Fruit fly (Drosophila melanogaster) whole organism, embryonic: ENCODE results near the gene g.

Experiments
- Aef1 ChIP-seq: fragments of 200-800 bp; sonication (Bioruptor generic); IDR thresholded peaks from 3 replicates; pipeline ENCODE4 v1.3.6; 2022; ENCODE audit warnings: missing biosample characterization, missing genetic modification characterization
- CG10366 ChIP-seq: fragments of 200-800 bp; sonication (Bioruptor generic); IDR thresholded peaks from 2 replicates; pipeline ENCODE4 v1.3.6; 2022; ENCODE audit warnings: missing biosample characterization, missing genetic modification characterization
- CG13775 ChIP-seq: fragments of 200-800 bp; sonication (Bioruptor generic); optimal IDR thresholded peaks from 3 replicates; lab custom pipeline; 2017; ENCODE audit warnings: missing biosample characterization, mild to moderate bottlenecking, missing genetic modification characterization
- CG13894 ChIP-seq: fragments of 200-800 bp; sonication (Bioruptor generic); optimal IDR thresholded peaks from 3 replicates; lab custom pipeline; 2018; ENCODE audit warnings: missing biosample characterization, mild to moderate bottlenecking, missing genetic modification characterization, moderate library complexity
- CG8290 ChIP-seq, 3 experiments: fragments of 200-800 bp; sonication (Bioruptor generic); optimal IDR thresholded peaks; 2 replicates each; lab custom pipeline; 2016 to 2019; ENCODE audit warnings: missing biosample characterization in 3 of 3, missing genetic modification characterization in 3 of 3, mild to moderate bottlenecking in 2 of 3, moderate library complexity in 1 of 3
- Doc3 ChIP-seq: fragments of 200-800 bp; sonication (Bioruptor generic); IDR thresholded peaks from 3 replicates; pipeline ENCODE4 v1.3.6; 2022; ENCODE audit warnings: missing biosample characterization, missing genetic modification characterization; ENCODE audit not compliant: partially characterized antibody
- Myb ChIP-seq: fragments of 200-800 bp; sonication (Bioruptor generic); optimal IDR thresholded peaks from 2 replicates; lab custom pipeline; 2016; ENCODE audit warnings: missing biosample characterization, missing genetic modification characterization
- bab2 ChIP-seq: fragments of 200-800 bp; sonication (Bioruptor generic); optimal IDR thresholded peaks from 2 replicates; lab custom pipeline; 2016; ENCODE audit warnings: missing biosample characterization, missing genetic modification characterization
- bbx ChIP-seq: fragments of 200-800 bp; sonication (Bioruptor generic); IDR thresholded peaks from 2 replicates; pipeline ENCODE4 v1.3.6; 2022; ENCODE audit warnings: missing biosample characterization, missing genetic modification characterization; ENCODE audit not compliant: partially characterized antibody
- fd96Cb ChIP-seq: fragments of 200-800 bp; sonication (Bioruptor generic); optimal IDR thresholded peaks from 2 replicates; lab custom pipeline; 2018; ENCODE audit warnings: missing biosample characterization, mild to moderate bottlenecking, missing genetic modification characterization, moderate library complexity
- rib ChIP-seq: fragments of 200-800 bp; sonication (Bioruptor generic); IDR thresholded peaks from 2 replicates; pipeline ENCODE4 v1.3.6; 2022; ENCODE audit warnings: missing biosample characterization, missing genetic modification characterization

DNA sequence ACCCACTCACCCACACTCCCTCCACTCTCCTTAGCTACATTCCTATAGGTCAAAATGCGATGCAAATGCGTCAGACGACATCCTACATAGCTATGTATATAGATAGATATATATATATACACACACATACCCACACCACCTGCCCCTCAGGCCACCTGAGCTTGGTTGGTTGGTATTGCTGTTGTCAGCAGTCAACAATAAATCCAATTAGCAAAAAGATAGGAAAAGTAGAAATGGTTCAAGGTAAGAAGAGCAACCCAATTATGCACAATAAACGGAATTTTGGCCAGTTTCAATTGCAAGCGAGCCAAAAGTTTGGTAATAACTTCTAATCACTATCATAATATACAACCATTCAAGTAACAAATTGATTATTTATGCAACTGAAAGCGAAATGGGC is 30.4 kb upstream of the g start:
- no peak for TF ChIP-seq Myb (GFP tag; lab: Kevin White, UChicago)
- TF ChIP-seq Aef1 (GFP tag; lab: Robert Waterston, UW) = no peak
- TF ChIP-seq CG10366 (GFP tag; lab: Robert Waterston, UW) = no peak
- TF ChIP-seq bbx (GFP tag; lab: Robert Waterston, UW) = no peak
- no peak for TF ChIP-seq Doc3 (GFP tag; lab: Robert Waterston, UW)
- no peak for TF ChIP-seq fd96Cb (tag; lab: Kevin White, UChicago)
- TF ChIP-seq CG13894 (tag; lab: Kevin White, UChicago) = no peak
- no peak for TF ChIP-seq rib (GFP tag; lab: Robert Waterston, UW)
- no peak for TF ChIP-seq CG8290 (GFP tag; optimal IDR thresholded peaks at IDR 0.05; lab: Kevin White, UChicago)
- no peak for TF ChIP-seq CG8290 (tag; optimal IDR thresholded peaks at IDR 0.05; lab: Kevin White, UChicago)
- TF ChIP-seq bab2 (GFP tag; lab: Kevin White, UChicago) = no peak
- no peak for TF ChIP-seq CG13775 (GFP tag; lab: Kevin White, UChicago)
